Fruit fly (Drosophila melanogaster) whole organism, embryonic: Measurements from ENCODE around the gene r-cup.

Source experiments
- NK7.1 ChIP-seq: fragments of 200-800 bp; sonication (Bioruptor generic); optimal IDR thresholded peaks from 3 replicates; lab custom pipeline; 2016; ENCODE audit warnings: missing biosample characterization, missing genetic modification characterization
- ap ChIP-seq: fragments of 200-800 bp; sonication (Bioruptor generic); IDR thresholded peaks from 2 replicates; pipeline ENCODE4 v1.3.6; 2022; ENCODE audit warnings: missing biosample characterization, missing genetic modification characterization

DNA sequence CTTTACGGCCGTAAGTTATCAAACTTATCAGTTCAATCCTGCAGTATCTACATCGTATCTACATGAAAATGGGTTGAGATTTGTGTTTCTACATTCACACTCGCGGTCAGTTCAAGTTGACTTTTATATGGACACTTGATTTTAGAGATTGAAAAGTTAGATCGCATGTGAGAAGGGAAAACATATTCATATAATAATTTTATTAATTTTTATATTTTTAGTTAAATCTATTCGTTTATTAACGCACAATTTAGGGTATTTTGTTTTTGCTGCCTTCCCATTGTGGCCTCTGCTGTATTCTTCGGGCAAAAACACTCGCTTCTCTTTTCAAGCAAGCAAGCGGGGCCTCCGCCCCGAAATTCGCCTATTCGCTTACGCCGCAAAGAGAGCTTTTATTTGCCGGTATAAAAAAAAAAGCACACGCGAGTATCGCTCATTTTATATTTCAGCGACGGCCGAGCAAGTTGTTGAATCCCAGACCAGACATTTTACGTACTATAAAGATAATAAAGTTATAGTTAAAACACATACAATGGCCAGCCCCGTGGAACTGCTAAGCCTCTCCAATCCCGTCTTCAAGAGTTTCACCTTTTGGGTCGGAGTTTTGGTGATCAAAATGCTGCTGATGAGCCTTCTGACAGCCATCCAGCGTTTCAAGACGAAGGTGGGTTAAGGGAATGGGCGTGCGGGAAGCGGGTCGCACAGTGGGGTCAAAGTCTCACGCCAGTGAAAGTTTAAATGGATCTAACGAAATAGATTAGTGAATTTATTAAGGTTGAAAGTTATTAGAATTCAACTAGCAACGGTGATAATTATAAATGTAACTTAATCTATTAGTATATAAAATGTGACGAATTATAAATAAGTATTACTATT, 17.2 kb upstream of the r-cup start:
- TF ChIP-seq NK7.1 (GFP tag; lab: Kevin White, UChicago) = no peak
- peak; percentile 81 for TF ChIP-seq ap
